Fruit fly (Drosophila melanogaster) whole organism, embryonic: ENCODE data around the gene CG9674.

Source experiments
- BEAF-32 ChIP-seq: fragments of 200-800 bp; sonication (Bioruptor generic); optimal IDR thresholded peaks from 3 replicates; lab custom pipeline; 2017; ENCODE audit warnings: missing biosample characterization, missing genetic modification characterization, mild to moderate bottlenecking, moderate library complexity, missing genetic modification reagents
- CG10147 ChIP-seq: fragments of 200-800 bp; sonication (Bioruptor generic); optimal IDR thresholded peaks from 2 replicates; lab custom pipeline; 2019; ENCODE audit warnings: missing biosample characterization, mild to moderate bottlenecking, missing genetic modification characterization, moderate library complexity
- CG11695 ChIP-seq: fragments of 200-800 bp; sonication (Bioruptor generic); IDR thresholded peaks from 3 replicates; pipeline ENCODE4 v1.3.6; 2022; ENCODE audit warnings: missing biosample characterization, missing genetic modification characterization
- CG12155 ChIP-seq: fragments of 200-800 bp; sonication (Bioruptor generic); optimal IDR thresholded peaks from 3 replicates; lab custom pipeline; 2016; ENCODE audit warnings: missing biosample characterization, missing genetic modification characterization
- CG12659 ChIP-seq: fragments of 200-800 bp; sonication (Bioruptor generic); optimal IDR thresholded peaks from 3 replicates; lab custom pipeline; 2017; ENCODE audit warnings: mild to moderate bottlenecking, missing biosample characterization, missing genetic modification reagents, missing genetic modification characterization
- CG13296 ChIP-seq: fragments of 200-800 bp; sonication (Bioruptor generic); optimal IDR thresholded peaks from 3 replicates; lab custom pipeline; 2018; ENCODE audit warnings: missing biosample characterization, mild to moderate bottlenecking, missing genetic modification characterization
- CG1602 ChIP-seq: fragments of 200-800 bp; sonication (Bioruptor generic); optimal IDR thresholded peaks from 3 replicates; lab custom pipeline; 2016; ENCODE audit warnings: missing biosample characterization, missing genetic modification characterization
- CG18599 ChIP-seq: fragments of 200-800 bp; sonication (Bioruptor generic); optimal IDR thresholded peaks from 3 replicates; lab custom pipeline; 2017; ENCODE audit warnings: missing biosample characterization, missing genetic modification characterization, mild to moderate bottlenecking, moderate library complexity, missing genetic modification reagents
- CG2712 ChIP-seq: fragments of 200-800 bp; optimal IDR thresholded peaks from 3 replicates; lab custom pipeline; 2019; ENCODE audit warnings: missing biosample characterization, mild to moderate bottlenecking, missing genetic modification characterization, moderate library complexity
- CG30431 ChIP-seq: fragments of 200-800 bp; sonication (Bioruptor generic); optimal IDR thresholded peaks from 2 replicates; lab custom pipeline; 2017; ENCODE audit warnings: missing biosample characterization, missing genetic modification characterization
- CG3995 ChIP-seq: fragments of 200-800 bp; sonication (Bioruptor generic); optimal IDR thresholded peaks from 3 replicates; lab custom pipeline; 2016; ENCODE audit warnings: missing biosample characterization, missing genetic modification characterization
- CG42726 ChIP-seq: fragments of 200-800 bp; sonication (Bioruptor generic); IDR thresholded peaks from 2 replicates; pipeline ENCODE4 v1.3.6; 2022; ENCODE audit warnings: missing biosample characterization, missing genetic modification characterization; ENCODE audit not compliant: partially characterized antibody
- CG4360 ChIP-seq: fragments of 200-800 bp; sonication (Bioruptor generic); IDR thresholded peaks from 2 replicates; pipeline ENCODE4 v1.3.6; 2022; ENCODE audit warnings: missing biosample characterization, missing genetic modification characterization
- CG4404 ChIP-seq: fragments of 200-800 bp; sonication (Bioruptor generic); IDR thresholded peaks from 2 replicates; pipeline ENCODE4 v1.3.6; 2022; ENCODE audit warnings: missing biosample characterization, missing genetic modification characterization
- D ChIP-seq, 2 experiments: fragments of 200-800 bp in 1 of 2; fragments of >200 bp in 1 of 2; sonication (Bioruptor generic) in 1 of 2; optimal IDR thresholded peaks; 2 replicates in 1 of 2; 3 replicates in 1 of 2; lab custom pipeline; 2017; ENCODE audit warnings: mild to moderate bottlenecking in 1 of 2, missing biosample characterization in 1 of 2, missing genetic modification characterization in 1 of 2, missing genetic modification reagents in 1 of 2
- ERR ChIP-seq: fragments of 200-800 bp; sonication (Bioruptor generic); optimal IDR thresholded peaks from 2 replicates; lab custom pipeline; 2016; ENCODE audit warnings: missing biosample characterization, missing genetic modification characterization
- Elba2 ChIP-seq: fragments of 200-800 bp; sonication (Bioruptor generic); optimal IDR thresholded peaks from 3 replicates; lab custom pipeline; 2016; ENCODE audit warnings: missing biosample characterization, missing genetic modification characterization
- Ets97D ChIP-seq: fragments of 200-800 bp; sonication (Bioruptor generic); optimal IDR thresholded peaks from 3 replicates; lab custom pipeline; 2016; ENCODE audit warnings: missing biosample characterization, missing genetic modification characterization
- Gug ChIP-seq: fragments of 200-800 bp; sonication (Bioruptor generic); IDR thresholded peaks from 4 replicates; pipeline ENCODE4 v1.3.6; 2022; ENCODE audit warnings: missing biosample characterization, missing genetic modification characterization
- Hand ChIP-seq: fragments of 200-800 bp; sonication (Bioruptor generic); optimal IDR thresholded peaks from 2 replicates; lab custom pipeline; 2017; ENCODE audit warnings: mild to moderate bottlenecking, missing biosample characterization, missing genetic modification reagents, missing genetic modification characterization
- HmgZ ChIP-seq: fragments of 200-800 bp; sonication (Bioruptor generic); optimal IDR thresholded peaks from 2 replicates; lab custom pipeline; 2018; ENCODE audit warnings: missing biosample characterization, mild to moderate bottlenecking, missing genetic modification characterization
- MESR4 ChIP-seq: fragments of 200-800 bp; sonication (Bioruptor generic); optimal IDR thresholded peaks from 2 replicates; lab custom pipeline; 2018; ENCODE audit warnings: missing biosample characterization, mild to moderate bottlenecking, missing genetic modification characterization, moderate library complexity
- Med ChIP-seq: fragments of 200-800 bp; sonication (Bioruptor generic); peaks from one replicate; lab custom pipeline; 2016; ENCODE audit warnings: missing biosample characterization, missing genetic modification characterization, mild to moderate bottlenecking, inconsistent platforms, moderate library complexity
- Pdp1 ChIP-seq, 2 experiments: fragments of 200-800 bp; sonication (Bioruptor generic); optimal IDR thresholded peaks; 3 replicates each; lab custom pipeline; 2016; ENCODE audit warnings: missing biosample characterization in 2 of 2, missing genetic modification characterization in 2 of 2, mild to moderate bottlenecking in 1 of 2, moderate library complexity in 1 of 2
- Stat92E ChIP-seq, 3 experiments: fragments of >200 bp in 2 of 3; fragments of 200-800 bp in 1 of 3; sonication (Bioruptor generic) in 1 of 3; optimal IDR thresholded peaks; 2 replicates each; lab custom pipeline; 2017 to 2019; ENCODE audit warnings: missing biosample characterization in 3 of 3, missing genetic modification characterization in 3 of 3, mild to moderate bottlenecking in 1 of 3, moderate library complexity in 1 of 3
- ap ChIP-seq: fragments of 200-800 bp; sonication (Bioruptor generic); IDR thresholded peaks from 2 replicates; pipeline ENCODE4 v1.3.6; 2022; ENCODE audit warnings: missing biosample characterization, missing genetic modification characterization
- ase ChIP-seq: fragments of 200-800 bp; sonication (Bioruptor generic); IDR thresholded peaks from 3 replicates; pipeline ENCODE4 v1.3.6; 2022; ENCODE audit warnings: missing biosample characterization, missing genetic modification characterization
- az2 ChIP-seq: fragments of 200-800 bp; sonication (Bioruptor generic); optimal IDR thresholded peaks from 3 replicates; lab custom pipeline; 2016; ENCODE audit warnings: missing biosample characterization, missing genetic modification characterization
- crol ChIP-seq: fragments of 200-800 bp; sonication (Bioruptor generic); IDR thresholded peaks from 2 replicates; pipeline ENCODE4 v1.3.6; 2022; ENCODE audit warnings: missing biosample characterization, missing genetic modification characterization
- fd96Cb ChIP-seq: fragments of 200-800 bp; sonication (Bioruptor generic); optimal IDR thresholded peaks from 2 replicates; lab custom pipeline; 2018; ENCODE audit warnings: missing biosample characterization, mild to moderate bottlenecking, missing genetic modification characterization, moderate library complexity
- gsb ChIP-seq: fragments of 200-800 bp; sonication (Bioruptor generic); IDR thresholded peaks from 2 replicates; pipeline ENCODE4 v1.3.6; 2022; ENCODE audit warnings: missing biosample characterization, missing genetic modification characterization
- ind ChIP-seq: fragments of 200-800 bp; sonication (Bioruptor generic); optimal IDR thresholded peaks from 3 replicates; lab custom pipeline; 2016; ENCODE audit warnings: missing biosample characterization, missing genetic modification characterization
- onecut ChIP-seq: fragments of 200-800 bp; sonication (Bioruptor generic); IDR thresholded peaks from 2 replicates; pipeline ENCODE4 v1.3.6; 2022; ENCODE audit warnings: missing biosample characterization, missing genetic modification characterization
- org-1 ChIP-seq: fragments of 200-800 bp; sonication (Bioruptor generic); optimal IDR thresholded peaks from 2 replicates; lab custom pipeline; 2017; ENCODE audit warnings: missing biosample characterization, missing genetic modification characterization
- pros ChIP-seq: fragments of 200-800 bp; sonication (Bioruptor generic); optimal IDR thresholded peaks from 3 replicates; lab custom pipeline; 2019; ENCODE audit warnings: missing biosample characterization, mild to moderate bottlenecking, missing genetic modification characterization, moderate library complexity
- pzg ChIP-seq: fragments of 200-800 bp; sonication (Bioruptor generic); optimal IDR thresholded peaks from 3 replicates; lab custom pipeline; 2018; ENCODE audit warnings: missing biosample characterization, mild to moderate bottlenecking, missing genetic modification characterization, moderate library complexity
- sd ChIP-seq: fragments of 200-800 bp; sonication (Bioruptor generic); optimal IDR thresholded peaks from 3 replicates; lab custom pipeline; 2018; ENCODE audit warnings: missing biosample characterization, mild to moderate bottlenecking, missing genetic modification characterization, moderate library complexity
- tap ChIP-seq: fragments of 200-800 bp; optimal IDR thresholded peaks from 3 replicates; lab custom pipeline; 2019; ENCODE audit warnings: missing biosample characterization, mild to moderate bottlenecking, missing genetic modification characterization, moderate library complexity

Gene CG9674

dm6 chr3L:16853533-16854386, 46.2 kb upstream of the CG9674 start, which contains the start of gene sina (continued):
- TF ChIP-seq ap (GFP tag; lab: Robert Waterston, UW) (no peak), ERR (GFP tag; lab: Kevin White, UChicago) (no peak), CG30431 (no peak), CG11695 (GFP tag; lab: Robert Waterston, UW) (0 out of 3 replicates have a peak, but pooled peaks have one; percentile 9), CG1602 (no peak), pzg (GFP tag; lab: Kevin White, UChicago) (peak; percentile 92), Gug (GFP tag; lab: Robert Waterston, UW) (no peak), CG13296 (peak; percentile 29), CG3995 (GFP tag; lab: Kevin White, UChicago) (no peak), CG12659 (GFP tag; lab: Kevin White, UChicago) (peak; percentile 87), HmgZ (peak; percentile 72), Med (GFP tag; lab: Kevin White, UChicago) (peak; percentile 91), org-1 (GFP tag; lab: Kevin White, UChicago) (no peak), Stat92E (GFP tag; optimal IDR thresholded peaks at IDR 0.05; lab: Kevin White, UChicago) (peak in 1 of 3 experiments; percentile 11), tap (tag; lab: Kevin White, UChicago) (no peak), CG42726 (peak; percentile 63; the same call in 1 of the 2 replicates), Ets97D (peak; percentile 81), CG2712 (tag; lab: Kevin White, UChicago) (peak; percentile 57), sd (tag; lab: Kevin White, UChicago) (no peak), Pdp1 (GFP tag; optimal IDR thresholded peaks at IDR 0.05; lab: Kevin White, UChicago) (no peak), CG4360 (peak; percentile 86), CG12155 (GFP tag; lab: Kevin White, UChicago) (peak; percentile 7), CG4404 (GFP tag; lab: Robert Waterston, UW) (no peak), pros (GFP tag; lab: Kevin White, UChicago) (no peak), Hand (no peak), Elba2 (GFP tag; lab: Kevin White, UChicago) (peak; percentile 43), ase (no peak), CG10147 (GFP tag; lab: Kevin White, UChicago) (no peak), az2 (GFP tag; lab: Kevin White, UChicago) (no peak)

dm6 chr3L:16851566-16851965, 44.0 kb upstream of the CG9674 start:
- no peak for TF ChIP-seq ind
- TF ChIP-seq gsb (GFP tag; lab: Robert Waterston, UW), result 0 out of 2 replicates have a peak, but pooled peaks have one; percentile 15

dm6 chr3L:16845607-16846277, 38.2 kb upstream of the CG9674 start, which contains the start of gene CG32161:
Gene CG32161 (plus strand): TSS chr3L:16846227.
- TF ChIP-seq CG4360 (0 out of 2 replicates have a peak, but pooled peaks have one; percentile 24), MESR4 (GFP tag; lab: Kevin White, UChicago) (peak; percentile 37), CG18599 (no peak), onecut (GFP tag; lab: Robert Waterston, UW) (peak; percentile 9; the same call in 1 of the 2 replicates), D (optimal IDR thresholded peaks at IDR 0.05; lab: Kevin White, UChicago) (peak; percentile 61), D (GFP tag; optimal IDR thresholded peaks at IDR 0.05; lab: Kevin White, UChicago) (no peak), BEAF-32 (GFP tag; lab: Kevin White, UChicago) (no peak), sd (tag; lab: Kevin White, UChicago) (no peak), fd96Cb (tag; lab: Kevin White, UChicago) (no peak), crol (GFP tag; lab: Robert Waterston, UW) (peak; percentile 91)
